Fruit fly (Drosophila melanogaster) whole organism, pupa: ENCODE data around the gene CG33689.

ENCODE experiments used
- CG10348 ChIP-seq: fragments of 200-800 bp; sonication (Bioruptor generic); IDR thresholded peaks from 2 replicates; pipeline ENCODE4 v1.3.6; 2022; ENCODE audit warnings: missing biosample characterization, missing genetic modification characterization
- CG12605 ChIP-seq: fragments of 200-800 bp; sonication (Bioruptor generic); IDR thresholded peaks from 2 replicates; pipeline ENCODE4 v1.3.6; 2022; ENCODE audit warnings: missing biosample characterization, missing genetic modification characterization
- CG13204 ChIP-seq: fragments of 200-800 bp; sonication (Bioruptor generic); optimal IDR thresholded peaks from 2 replicates; lab custom pipeline; 2018; ENCODE audit warnings: missing biosample characterization, mild to moderate bottlenecking, missing genetic modification characterization, moderate library complexity
- CG14655 ChIP-seq: fragments of 200-800 bp; sonication (Bioruptor generic); optimal IDR thresholded peaks from 3 replicates; lab custom pipeline; 2017; ENCODE audit warnings: mild to moderate bottlenecking, missing biosample characterization, missing genetic modification reagents, missing genetic modification characterization
- CG15710 ChIP-seq: fragments of 200-800 bp; sonication (Bioruptor generic); optimal IDR thresholded peaks from 2 replicates; lab custom pipeline; 2018; ENCODE audit warnings: missing biosample characterization, mild to moderate bottlenecking, missing genetic modification characterization, moderate library complexity
- CG17806 ChIP-seq: fragments of 200-800 bp; sonication (Bioruptor generic); optimal IDR thresholded peaks from 2 replicates; lab custom pipeline; 2018; ENCODE audit warnings: missing biosample characterization, mild to moderate bottlenecking, missing genetic modification characterization, moderate library complexity
- CG32121 ChIP-seq: fragments of 200-800 bp; sonication (Bioruptor generic); IDR thresholded peaks from 2 replicates; pipeline ENCODE4 v1.3.6; 2022; ENCODE audit warnings: missing biosample characterization, missing genetic modification characterization
- CG34367 ChIP-seq: fragments of 200-800 bp; sonication (Bioruptor generic); optimal IDR thresholded peaks from 2 replicates; lab custom pipeline; 2018; ENCODE audit warnings: missing biosample characterization, mild to moderate bottlenecking, missing genetic modification characterization
- CG4496 ChIP-seq: fragments of 200-800 bp; sonication (Bioruptor generic); IDR thresholded peaks from 3 replicates; pipeline ENCODE4 v1.3.6; 2022; ENCODE audit warnings: missing biosample characterization, missing genetic modification characterization
- CG8159 ChIP-seq: fragments of 200-800 bp; sonication (Bioruptor generic); optimal IDR thresholded peaks from 3 replicates; lab custom pipeline; 2018; ENCODE audit warnings: missing biosample characterization, mild to moderate bottlenecking, missing genetic modification characterization, moderate library complexity
- CG8301 ChIP-seq: fragments of 200-800 bp; sonication (Bioruptor generic); optimal IDR thresholded peaks from 2 replicates; lab custom pipeline; 2018; ENCODE audit warnings: missing biosample characterization, mild to moderate bottlenecking, missing genetic modification characterization
- CG9948 ChIP-seq: fragments of 200-800 bp; sonication (Bioruptor generic); optimal IDR thresholded peaks from 2 replicates; lab custom pipeline; 2018; ENCODE audit warnings: missing biosample characterization, mild to moderate bottlenecking, missing genetic modification characterization, moderate library complexity
- D1 ChIP-seq: fragments of 200-800 bp; sonication (Bioruptor generic); optimal IDR thresholded peaks from 2 replicates; lab custom pipeline; 2018; ENCODE audit warnings: missing biosample characterization, mild to moderate bottlenecking, missing genetic modification characterization, moderate library complexity
- EcR ChIP-seq: fragments of 200-800 bp; sonication (Bioruptor generic); optimal IDR thresholded peaks from 3 replicates; lab custom pipeline; 2019; ENCODE audit warnings: missing biosample characterization, missing genetic modification characterization, mild to moderate bottlenecking, moderate library complexity, missing genetic modification reagents
- Ets98B ChIP-seq: fragments of 200-800 bp; sonication (Bioruptor generic); IDR thresholded peaks from 2 replicates; pipeline ENCODE4 v1.3.6; 2022; ENCODE audit warnings: missing biosample characterization, missing genetic modification characterization
- Pif1A ChIP-seq: fragments of 200-800 bp; sonication (Bioruptor generic); optimal IDR thresholded peaks from 3 replicates; lab custom pipeline; 2016; ENCODE audit warnings: missing biosample characterization, missing genetic modification characterization
- Pif1B ChIP-seq: fragments of 200-800 bp; sonication (Bioruptor generic); optimal IDR thresholded peaks from 3 replicates; lab custom pipeline; 2016; ENCODE audit warnings: missing biosample characterization, missing genetic modification characterization
- Snoo ChIP-seq: fragments of 200-800 bp; sonication (Bioruptor generic); optimal IDR thresholded peaks from 3 replicates; lab custom pipeline; 2017; ENCODE audit warnings: missing biosample characterization, mild to moderate bottlenecking, missing genetic modification characterization, inconsistent platforms
- fd96Ca ChIP-seq: fragments of 200-800 bp; sonication (Bioruptor generic); IDR thresholded peaks from 3 replicates; pipeline ENCODE4 v1.3.6; 2022; ENCODE audit warnings: missing biosample characterization, missing genetic modification characterization
- gl ChIP-seq: fragments of 200-800 bp; sonication (Bioruptor generic); optimal IDR thresholded peaks from 2 replicates; lab custom pipeline; 2018; ENCODE audit warnings: missing biosample characterization, mild to moderate bottlenecking, missing genetic modification characterization
- rn ChIP-seq: fragments of 200-800 bp; sonication (Bioruptor generic); IDR thresholded peaks from 2 replicates; pipeline ENCODE4 v1.3.6; 2022; ENCODE audit warnings: missing biosample characterization, missing genetic modification characterization

CG33689 gene

DNA sequence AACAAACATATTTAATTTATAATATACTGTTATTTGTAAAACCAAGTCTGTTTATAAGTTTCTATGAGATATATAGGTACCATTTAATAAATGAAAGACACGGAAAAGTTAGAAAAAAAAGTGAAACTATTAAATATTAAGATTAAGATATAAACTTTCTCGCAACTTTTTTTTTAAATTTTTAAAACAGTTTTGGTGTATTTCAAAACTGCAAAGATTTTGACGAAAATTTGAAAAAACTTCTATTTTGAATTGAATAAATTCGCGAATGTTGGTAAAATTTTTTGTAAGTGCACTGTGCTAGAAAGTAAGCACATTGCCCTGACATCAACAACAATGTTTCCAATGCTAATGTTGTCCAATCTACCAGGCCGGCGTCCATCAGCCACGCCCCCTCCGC is 21.2 kb downstream of the CG33689 start:
- TF ChIP-seq CG15710 (tag; lab: Kevin White, UChicago) (no peak), CG14655 (GFP tag; lab: Kevin White, UChicago) (peak; percentile 66)

DNA sequence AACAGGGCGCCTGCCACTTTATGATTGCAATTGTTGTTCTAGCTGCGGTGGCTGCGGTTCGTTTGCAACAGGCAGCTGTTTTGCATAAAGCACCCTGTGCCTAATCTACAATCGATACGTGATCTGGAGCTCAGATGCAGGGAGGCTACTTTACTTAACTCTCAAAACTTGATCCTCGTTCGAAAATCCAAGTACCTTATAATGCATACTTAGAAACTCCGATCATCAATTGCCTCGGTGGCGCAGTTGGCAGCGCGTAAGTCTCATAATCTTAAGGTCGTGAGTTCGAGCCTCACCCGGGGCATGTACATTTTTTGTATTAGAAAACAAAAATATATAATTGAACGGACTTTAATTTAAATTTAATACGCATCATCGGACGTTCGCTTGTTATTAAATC is 21.8 kb downstream of the CG33689 start:
- TF ChIP-seq CG12605 (GFP tag; lab: Robert Waterston, UW), result no peak
- TF ChIP-seq gl (tag; lab: Kevin White, UChicago), result no peak
- no peak for TF ChIP-seq fd96Ca

DNA sequence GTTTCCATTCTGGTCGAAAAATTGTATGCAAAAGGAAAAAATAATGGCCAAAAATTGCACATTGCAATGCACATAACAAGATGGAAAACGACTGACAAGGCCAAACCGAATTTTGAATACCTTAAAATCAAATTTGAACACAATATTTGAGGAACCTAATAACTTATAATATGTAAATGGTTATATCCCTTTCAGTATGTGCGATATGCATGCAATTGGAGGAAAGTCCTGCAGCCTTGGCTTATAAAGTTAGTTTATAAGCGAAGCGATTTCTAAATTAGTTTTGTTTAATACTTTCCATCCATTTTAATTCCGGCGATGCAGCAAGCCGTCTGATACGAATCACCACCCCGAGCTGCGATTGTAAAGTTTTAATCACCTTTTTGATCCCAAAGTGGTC is 25.1 kb downstream of the CG33689 start:
- TF ChIP-seq EcR (GFP tag; lab: Kevin White, UChicago) (no peak), rn (GFP tag; lab: Robert Waterston, UW) (no peak)

DNA sequence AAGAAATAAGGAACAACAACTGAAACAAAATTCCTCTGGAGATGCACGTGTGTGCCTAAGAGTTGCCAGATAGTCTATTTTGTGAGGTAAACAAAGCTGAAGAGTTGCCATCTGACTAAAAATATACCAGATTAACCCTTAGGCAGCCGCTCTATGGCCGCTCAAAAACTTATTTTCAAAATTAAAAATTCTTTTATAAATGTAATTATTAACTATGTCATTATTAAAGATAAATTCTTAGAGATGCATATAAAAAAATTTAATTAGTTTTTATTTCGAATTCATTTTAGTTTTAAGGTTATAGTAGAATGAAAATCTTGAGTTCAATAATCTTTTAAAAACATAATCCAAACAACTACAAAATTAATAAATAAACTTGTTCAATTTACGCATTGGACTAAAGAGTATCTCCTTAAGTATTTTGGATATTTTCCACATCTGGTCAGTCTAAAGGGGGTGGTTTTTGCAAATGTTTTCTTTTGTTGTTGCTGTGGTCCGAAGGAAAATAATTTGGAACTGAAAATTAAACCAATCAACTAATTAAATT is 28.7 kb downstream of the CG33689 start, which contains the start of gene Tmx3:
TSS of gene Tmx3 (plus strand) at position 442 of the 547 bp plus-strand sequence.
- TF ChIP-seq CG9948 (tag; lab: Kevin White, UChicago), result peak; percentile 87
- peak; percentile 90 for TF ChIP-seq CG8159 (tag; lab: Kevin White, UChicago)
- peak; percentile 81 for TF ChIP-seq CG14655 (GFP tag; lab: Kevin White, UChicago)
- no peak for TF ChIP-seq EcR (GFP tag; lab: Kevin White, UChicago)
- TF ChIP-seq CG13204 (GFP tag; lab: Kevin White, UChicago), result no peak
- peak; percentile 77 for TF ChIP-seq fd96Ca
- TF ChIP-seq CG8301 (tag; lab: Kevin White, UChicago), result peak; percentile 64
- TF ChIP-seq CG12605 (GFP tag; lab: Robert Waterston, UW), result peak; percentile 78
- TF ChIP-seq CG32121 (GFP tag; lab: Robert Waterston, UW), result peak; percentile 89
- peak; percentile 81 for TF ChIP-seq rn (GFP tag; lab: Robert Waterston, UW)
- TF ChIP-seq Snoo (tag; lab: Kevin White, UChicago), result peak; percentile 79
- no peak for TF ChIP-seq gl (tag; lab: Kevin White, UChicago)
- peak; percentile 88 for TF ChIP-seq CG15710 (tag; lab: Kevin White, UChicago)
- peak; percentile 86 for TF ChIP-seq Ets98B (GFP tag; lab: Robert Waterston, UW)
- TF ChIP-seq CG10348 (GFP tag; lab: Robert Waterston, UW), result no peak
- TF ChIP-seq D1, result peak; percentile 86
- TF ChIP-seq CG17806 (tag; lab: Kevin White, UChicago), result peak; percentile 83
- TF ChIP-seq Pif1A, result no peak
- peak; percentile 94 for TF ChIP-seq CG4496 (GFP tag; lab: Robert Waterston, UW)
- peak; percentile 62 for TF ChIP-seq Pif1B
- TF ChIP-seq CG34367 (tag; lab: Kevin White, UChicago), result peak; percentile 73

DNA sequence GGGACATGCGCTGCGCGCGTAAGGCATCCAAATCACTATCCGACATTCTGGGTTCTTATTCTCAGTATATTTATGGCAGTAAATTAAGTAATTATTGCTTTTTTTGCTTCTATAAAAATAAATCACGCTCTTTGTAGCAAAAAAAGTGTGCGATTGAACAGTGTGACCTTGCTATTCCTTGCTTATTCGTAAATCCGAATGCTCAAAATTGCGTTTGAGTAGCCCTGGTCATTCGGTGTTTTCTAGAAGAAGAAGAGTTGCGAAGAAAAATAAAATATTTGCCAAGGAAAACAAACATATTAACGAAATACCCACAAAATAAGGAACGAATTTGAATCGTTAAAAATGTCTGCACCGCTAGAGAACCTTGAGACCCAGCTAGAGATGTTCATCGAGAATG is 31.8 kb downstream of the CG33689 start, which contains the start of the genes PDCD-5 and MED10:
TSS of gene PDCD-5 (minus strand) at position 182 of the 400 bp plus-strand sequence.
TSS of gene MED10 (plus strand) at position 228 of the 400 bp plus-strand sequence.
- no peak for TF ChIP-seq CG10348 (GFP tag; lab: Robert Waterston, UW)
- TF ChIP-seq CG32121 (GFP tag; lab: Robert Waterston, UW), result no peak
- no peak for TF ChIP-seq Pif1A
- TF ChIP-seq CG9948 (tag; lab: Kevin White, UChicago), result peak; percentile 15
- peak; percentile 37; the same call in 1 of the 2 replicates for TF ChIP-seq rn (GFP tag; lab: Robert Waterston, UW)
- peak; percentile 12 for TF ChIP-seq CG15710 (tag; lab: Kevin White, UChicago)
- no peak for TF ChIP-seq gl (tag; lab: Kevin White, UChicago)
- no peak for TF ChIP-seq CG12605 (GFP tag; lab: Robert Waterston, UW)
- no peak for TF ChIP-seq Ets98B (GFP tag; lab: Robert Waterston, UW)
- peak; percentile 48 for TF ChIP-seq CG8159 (tag; lab: Kevin White, UChicago)
- no peak for TF ChIP-seq fd96Ca
- no peak for TF ChIP-seq EcR (GFP tag; lab: Kevin White, UChicago)
- no peak for TF ChIP-seq Pif1B
- TF ChIP-seq Snoo (tag; lab: Kevin White, UChicago), result peak; percentile 3
- TF ChIP-seq CG34367 (tag; lab: Kevin White, UChicago), result no peak
- peak; percentile 56 for TF ChIP-seq D1
- TF ChIP-seq CG14655 (GFP tag; lab: Kevin White, UChicago), result no peak
- TF ChIP-seq CG17806 (tag; lab: Kevin White, UChicago), result peak; percentile 10
- no peak for TF ChIP-seq CG8301 (tag; lab: Kevin White, UChicago)
- 0 out of 3 replicates have a peak, but pooled peaks have one; percentile 21 for TF ChIP-seq CG4496 (GFP tag; lab: Robert Waterston, UW)
- no peak for TF ChIP-seq CG13204 (GFP tag; lab: Kevin White, UChicago)

DNA sequence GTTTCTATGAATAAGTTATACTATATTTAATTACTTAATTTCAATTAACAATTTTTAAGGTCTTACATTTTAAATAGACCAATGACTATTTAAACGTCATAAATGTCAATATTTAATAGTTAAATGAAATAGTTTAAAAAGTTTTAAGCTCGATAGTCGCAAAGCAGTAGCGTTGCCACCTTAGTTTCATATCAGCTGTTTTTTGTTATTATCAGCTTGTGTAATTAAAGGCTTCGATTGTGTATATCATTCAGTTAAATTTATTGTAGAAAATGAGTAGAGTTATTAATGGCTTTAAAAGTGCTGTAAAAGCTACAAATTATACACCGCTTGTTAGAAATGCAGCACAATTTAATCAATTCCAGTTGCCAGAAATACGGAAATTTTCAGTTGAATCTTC is 32.9 kb downstream of the CG33689 start, which contains the start of gene Hsc20:
TSS of gene Hsc20 (plus strand) at position 204 of the 400 bp plus-strand sequence.
- TF ChIP-seq Pif1B, result no peak
- no peak for TF ChIP-seq CG9948 (tag; lab: Kevin White, UChicago)
- no peak for TF ChIP-seq CG15710 (tag; lab: Kevin White, UChicago)
- TF ChIP-seq CG14655 (GFP tag; lab: Kevin White, UChicago), result no peak
- no peak for TF ChIP-seq D1
- TF ChIP-seq CG4496 (GFP tag; lab: Robert Waterston, UW), result no peak
- no peak for TF ChIP-seq Snoo (tag; lab: Kevin White, UChicago)
- TF ChIP-seq Ets98B (GFP tag; lab: Robert Waterston, UW), result no peak
- no peak for TF ChIP-seq rn (GFP tag; lab: Robert Waterston, UW)
- no peak for TF ChIP-seq gl (tag; lab: Kevin White, UChicago)
- TF ChIP-seq CG10348 (GFP tag; lab: Robert Waterston, UW), result no peak
- no peak for TF ChIP-seq CG32121 (GFP tag; lab: Robert Waterston, UW)
- no peak for TF ChIP-seq CG13204 (GFP tag; lab: Kevin White, UChicago)
- TF ChIP-seq Pif1A, result no peak
- TF ChIP-seq CG17806 (tag; lab: Kevin White, UChicago), result no peak
- no peak for TF ChIP-seq CG8301 (tag; lab: Kevin White, UChicago)
